Worm (Caenorhabditis elegans) whole organism, young adult: Measurements from ENCODE around the gene F14F7.4.
A peak's percentile ranks its signal among the peaks of the same experiment; 100 is the strongest.

Experiments
- C06A6.2 ChIP-seq: fragments of 200-800 bp; sonication (Bioruptor generic); conservative IDR thresholded peaks from 2 replicates; pipeline ENCODE4 v1.3.6; 2022; ENCODE audit warnings: missing genetic modification characterization, missing compliant biosample characterization
- D2030.7 ChIP-seq: fragments of 200-800 bp; sonication (Bioruptor generic); IDR thresholded peaks from 2 replicates; pipeline ENCODE4 v1.3.6; 2022; ENCODE audit warnings: missing genetic modification reagents, missing genetic modification characterization, missing compliant biosample characterization
- F23B12.7 ChIP-seq: sonication (generic microtip); optimal IDR thresholded peaks from 2 replicates; lab custom pipeline; 2017; ENCODE audit warnings: missing genetic modification characterization, mild to moderate bottlenecking, missing compliant biosample characterization, antibody characterized with exemption, moderate library complexity; ENCODE audit not compliant: insufficient read depth
- F37B4.10 ChIP-seq: fragments of 200-800 bp; sonication (Bioruptor generic); IDR thresholded peaks from 2 replicates; pipeline ENCODE4 v1.3.6; 2022; ENCODE audit warnings: missing genetic modification characterization, missing compliant biosample characterization
- F39B2.1 ChIP-seq: fragments of 200-800 bp; sonication (Bioruptor generic); IDR thresholded peaks from 2 replicates; pipeline ENCODE4 v1.3.6; 2022; ENCODE audit warnings: missing genetic modification reagents, missing genetic modification characterization, missing compliant biosample characterization
- F57A8.1 ChIP-seq: fragments of 200-800 bp; sonication (Bioruptor generic); optimal IDR thresholded peaks from 2 replicates; lab custom pipeline; 2018; ENCODE audit warnings: mild to moderate bottlenecking, missing genetic modification characterization, moderate library complexity, missing compliant biosample characterization
- F57C9.4 ChIP-seq: sonication (generic microtip); optimal IDR thresholded peaks from 2 replicates; lab custom pipeline; 2017; ENCODE audit warnings: mild to moderate bottlenecking, missing genetic modification characterization, missing compliant biosample characterization
- T07F8.4 ChIP-seq: sonication (generic microtip); optimal IDR thresholded peaks from 2 replicates; lab custom pipeline; 2016; ENCODE audit warnings: mild to moderate bottlenecking, missing genetic modification characterization, moderate library complexity, missing compliant biosample characterization
- T26A5.8 ChIP-seq: sonication (generic microtip); optimal IDR thresholded peaks from 2 replicates; lab custom pipeline; 2016; ENCODE audit warnings: missing genetic modification characterization, missing compliant biosample characterization
- Y53G8AR.9 ChIP-seq: fragments of 200-800 bp; sonication (Bioruptor generic); conservative IDR thresholded peaks from 2 replicates; pipeline ENCODE4 v1.3.6; 2022; ENCODE audit warnings: missing genetic modification reagents, missing genetic modification characterization, missing compliant biosample characterization
- Y67H2A.10 ChIP-seq: fragments of 200-800 bp; sonication (Bioruptor generic); conservative IDR thresholded peaks from 2 replicates; pipeline ENCODE4 v1.3.6; 2022; ENCODE audit warnings: missing genetic modification reagents, missing genetic modification characterization, missing compliant biosample characterization
- Y79H2A.3 ChIP-seq: fragments of 200-800 bp; sonication (Bioruptor generic); conservative IDR thresholded peaks from 2 replicates; pipeline ENCODE4 v1.3.6; 2022; ENCODE audit warnings: missing genetic modification reagents, missing genetic modification characterization, missing compliant biosample characterization
- ZK185.1 ChIP-seq: sonication (generic microtip); optimal IDR thresholded peaks from 2 replicates; lab custom pipeline; 2016; ENCODE audit warnings: mild to moderate bottlenecking, missing genetic modification characterization, missing compliant biosample characterization; ENCODE audit not compliant: poor library complexity, severe bottlenecking
- ama-1 ChIP-seq, 3 experiments: fragments of 150-350 bp in 1 of 3; sonication (generic microtip) in 2 of 3; optimal IDR thresholded peaks; 2 replicates each; lab custom pipeline; 2014 to 2018; ENCODE audit warnings: missing biosample characterization in 2 of 3, missing genetic modification characterization in 2 of 3, missing genetic modification reagents in 2 of 3
- aptf-2 ChIP-seq: fragments of 200-800 bp; sonication (Bioruptor generic); conservative IDR thresholded peaks from 2 replicates; pipeline ENCODE4 v1.3.6; 2022; ENCODE audit warnings: missing genetic modification reagents, missing genetic modification characterization, missing compliant biosample characterization
- atf-7 ChIP-seq: sonication (generic microtip); optimal IDR thresholded peaks from 2 replicates; lab custom pipeline; 2017; ENCODE audit warnings: mild to moderate bottlenecking, missing genetic modification characterization, missing compliant biosample characterization
- attf-5 ChIP-seq: fragments of 200-800 bp; sonication (Bioruptor generic); optimal IDR thresholded peaks from 2 replicates; lab custom pipeline; 2018; ENCODE audit warnings: mild to moderate bottlenecking, missing genetic modification characterization, missing compliant biosample characterization
- attf-6 ChIP-seq: fragments of 200-800 bp; sonication (Bioruptor generic); IDR thresholded peaks from 2 replicates; pipeline ENCODE4 v1.3.6; 2022; ENCODE audit warnings: missing genetic modification reagents, missing genetic modification characterization, missing compliant biosample characterization
- cebp-2 ChIP-seq: fragments of 200-800 bp; sonication (Bioruptor generic); IDR thresholded peaks from 2 replicates; pipeline ENCODE4 v1.3.6; 2022; ENCODE audit warnings: missing genetic modification characterization, missing compliant biosample characterization
- ceh-100 ChIP-seq: fragments of 200-800 bp; sonication (Bioruptor generic); IDR thresholded peaks from 2 replicates; pipeline ENCODE4 v1.3.6; 2022; ENCODE audit warnings: missing genetic modification reagents, missing genetic modification characterization, missing compliant biosample characterization
- ceh-27 ChIP-seq: fragments of 200-800 bp; sonication (Bioruptor generic); optimal IDR thresholded peaks from 2 replicates; lab custom pipeline; 2018; ENCODE audit warnings: mild to moderate bottlenecking, missing genetic modification characterization, moderate library complexity, missing compliant biosample characterization
- ceh-40 ChIP-seq: fragments of 200-800 bp; sonication (Bioruptor generic); IDR thresholded peaks from 2 replicates; pipeline ENCODE4 v1.3.6; 2022; ENCODE audit warnings: missing genetic modification characterization, missing compliant biosample characterization
- chd-7 ChIP-seq: sonication (generic microtip); optimal IDR thresholded peaks from 2 replicates; lab custom pipeline; 2016; ENCODE audit warnings: mild to moderate bottlenecking, missing genetic modification characterization, moderate library complexity, missing compliant biosample characterization
- efl-1 ChIP-seq: fragments of 150-350 bp; optimal IDR thresholded peaks from 2 replicates; lab custom pipeline; 2014; ENCODE audit warnings: missing biosample characterization, missing genetic modification reagents, missing genetic modification characterization
- egl-18 ChIP-seq: fragments of 200-800 bp; sonication (Bioruptor generic); IDR thresholded peaks from 2 replicates; pipeline ENCODE4 v1.3.6; 2022; ENCODE audit warnings: missing genetic modification reagents, missing genetic modification characterization, missing compliant biosample characterization
- egrh-3 ChIP-seq: fragments of 200-800 bp; sonication (Bioruptor generic); IDR thresholded peaks from 2 replicates; pipeline ENCODE4 v1.3.6; 2022; ENCODE audit warnings: missing genetic modification reagents, missing genetic modification characterization, missing compliant biosample characterization
- ekl-4 ChIP-seq: fragments of 200-800 bp; sonication (Bioruptor generic); IDR thresholded peaks from 2 replicates; pipeline ENCODE4 v1.3.6; 2022; ENCODE audit warnings: missing genetic modification reagents, missing genetic modification characterization, missing compliant biosample characterization
- gei-17 ChIP-seq: fragments of 200-800 bp; sonication (Bioruptor generic); optimal IDR thresholded peaks from 2 replicates; lab custom pipeline; 2018; ENCODE audit warnings: mild to moderate bottlenecking, missing genetic modification characterization, missing compliant biosample characterization
- hlh-26 ChIP-seq: fragments of 200-800 bp; sonication (Bioruptor generic); conservative IDR thresholded peaks from 2 replicates; pipeline ENCODE4 v1.3.6; 2022; ENCODE audit warnings: missing genetic modification reagents, missing genetic modification characterization, missing compliant biosample characterization
- hrde-1 ChIP-seq: sonication (generic microtip); optimal IDR thresholded peaks from 2 replicates; lab custom pipeline; 2016; ENCODE audit warnings: missing genetic modification characterization, mild to moderate bottlenecking, missing compliant biosample characterization, moderate library complexity, missing genotype, missing genetic modification reagents, borderline replicate concordance
- let-526 ChIP-seq: fragments of 200-800 bp; sonication (Bioruptor generic); IDR thresholded peaks from 2 replicates; pipeline ENCODE4 v1.3.6; 2022; ENCODE audit warnings: missing genetic modification reagents, missing genetic modification characterization, missing compliant biosample characterization
- lin-26 ChIP-seq: fragments of 200-800 bp; sonication (Bioruptor generic); IDR thresholded peaks from 2 replicates; pipeline ENCODE4 v1.3.6; 2022; ENCODE audit warnings: missing genetic modification reagents, missing genetic modification characterization, missing compliant biosample characterization
- lsy-27 ChIP-seq: sonication (generic microtip); optimal IDR thresholded peaks from 2 replicates; lab custom pipeline; 2017; ENCODE audit warnings: missing genetic modification characterization, mild to moderate bottlenecking, missing compliant biosample characterization, antibody characterized with exemption, missing genotype, borderline replicate concordance; ENCODE audit not compliant: insufficient read depth
- madf-3 ChIP-seq: fragments of 200-800 bp; sonication (Bioruptor generic); IDR thresholded peaks from 2 replicates; pipeline ENCODE4 v1.3.6; 2022; ENCODE audit warnings: missing genetic modification reagents, missing genetic modification characterization, missing compliant biosample characterization
- mcd-1 ChIP-seq: fragments of 200-800 bp; sonication (Bioruptor generic); IDR thresholded peaks from 2 replicates; pipeline ENCODE4 v1.3.6; 2022; ENCODE audit warnings: missing genetic modification reagents, missing genetic modification characterization, missing compliant biosample characterization
- nfya-2 ChIP-seq: fragments of 200-800 bp; sonication (Bioruptor generic); IDR thresholded peaks from 2 replicates; pipeline ENCODE4 v1.3.6; 2022; ENCODE audit warnings: missing genetic modification reagents, missing genetic modification characterization, missing compliant biosample characterization
- nfyb-1 ChIP-seq: fragments of 200-800 bp; sonication (Bioruptor generic); IDR thresholded peaks from 2 replicates; pipeline ENCODE4 v1.3.6; 2022; ENCODE audit warnings: missing genetic modification reagents, missing genetic modification characterization, missing compliant biosample characterization
- nhr-120 ChIP-seq: fragments of 200-800 bp; sonication (Bioruptor generic); IDR thresholded peaks from 2 replicates; pipeline ENCODE4 v1.3.6; 2022; ENCODE audit warnings: missing genetic modification characterization, missing compliant biosample characterization
- nhr-27 ChIP-seq: fragments of 200-800 bp; sonication (Bioruptor generic); optimal IDR thresholded peaks from 2 replicates; lab custom pipeline; 2018; ENCODE audit warnings: mild to moderate bottlenecking, missing genetic modification characterization, moderate library complexity, missing compliant biosample characterization
- nhr-90 ChIP-seq: sonication (generic microtip); optimal IDR thresholded peaks from 2 replicates; lab custom pipeline; 2016; ENCODE audit warnings: missing genotype, mild to moderate bottlenecking, missing genetic modification characterization, missing compliant biosample characterization
- somi-1 ChIP-seq: fragments of 200-800 bp; sonication (Bioruptor generic); optimal IDR thresholded peaks from 2 replicates; lab custom pipeline; 2018; ENCODE audit warnings: mild to moderate bottlenecking, missing genetic modification characterization, missing compliant biosample characterization
- tbp1 ChIP-seq: fragments of 200-800 bp; sonication (Bioruptor generic); optimal IDR thresholded peaks from 2 replicates; lab custom pipeline; 2018; ENCODE audit warnings: mild to moderate bottlenecking, missing genetic modification characterization, missing compliant biosample characterization
- tlf-1 ChIP-seq: fragments of 200-800 bp; sonication (Bioruptor generic); optimal IDR thresholded peaks from 2 replicates; lab custom pipeline; 2018; ENCODE audit warnings: mild to moderate bottlenecking, missing genetic modification characterization, missing compliant biosample characterization
- unc-130 ChIP-seq: sonication (generic microtip); optimal IDR thresholded peaks from 2 replicates; lab custom pipeline; 2016; ENCODE audit warnings: missing genetic modification reagents, missing genetic modification characterization, missing compliant biosample characterization
- ztf-22 ChIP-seq: fragments of 200-800 bp; sonication (Bioruptor generic); optimal IDR thresholded peaks from 2 replicates; lab custom pipeline; 2018; ENCODE audit warnings: mild to moderate bottlenecking, missing genetic modification characterization, moderate library complexity, missing compliant biosample characterization
- ztf-28 ChIP-seq: fragments of 200-800 bp; sonication (Bioruptor generic); IDR thresholded peaks from 2 replicates; pipeline ENCODE4 v1.3.6; 2022; ENCODE audit warnings: missing genetic modification reagents, missing genetic modification characterization, missing compliant biosample characterization
- ztf-6 ChIP-seq: fragments of 200-800 bp; sonication (Bioruptor generic); IDR thresholded peaks from 2 replicates; pipeline ENCODE4 v1.3.6; 2022; ENCODE audit warnings: missing genetic modification reagents, missing genetic modification characterization, missing compliant biosample characterization

F14F7.4 gene

DNA sequence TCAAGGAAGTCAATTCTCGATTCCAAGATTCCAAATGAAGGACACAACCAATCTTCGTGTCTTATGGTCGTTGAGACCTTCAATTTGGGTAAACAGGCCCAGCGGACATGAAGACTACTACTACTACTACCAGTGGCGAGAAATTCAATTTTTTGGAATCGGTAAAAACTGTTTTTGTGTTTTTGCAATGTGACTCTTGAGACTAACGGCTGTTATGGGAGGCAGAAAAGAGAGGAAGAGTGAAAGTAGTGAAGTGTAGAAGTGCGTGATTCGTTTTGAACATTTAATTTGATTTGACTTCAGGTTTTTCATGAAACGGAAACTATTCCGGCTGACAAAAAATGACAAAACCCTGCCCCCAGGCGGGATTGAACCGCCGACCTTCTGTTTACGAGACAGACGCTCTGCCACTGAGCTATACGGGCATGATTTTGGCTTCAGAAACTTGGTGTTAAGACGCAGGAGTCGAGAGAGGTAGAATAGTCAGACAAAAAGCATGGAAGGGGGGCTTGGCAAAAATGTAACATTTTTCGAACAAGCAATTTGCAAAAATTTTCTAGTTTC lies 13.7 kb downstream of the F14F7.4 start (continued):
- no peak for TF ChIP-seq unc-130 (GFP tag; lab: Kevin White, UChicago)
- TF ChIP-seq madf-3 (GFP tag; lab: Robert Waterston, UW): no peak
- TF ChIP-seq aptf-2 (GFP tag; lab: Robert Waterston, UW): no peak
- peak; percentile 13 for TF ChIP-seq somi-1
- TF ChIP-seq F57A8.1 (GFP tag; lab: Kevin White, UChicago): no peak
- 0 out of 2 replicates have a peak, but pooled peaks have one; percentile 24 for TF ChIP-seq ekl-4 (GFP tag; lab: Robert Waterston, UW)
- no peak for TF ChIP-seq ama-1 (optimal IDR thresholded peaks at IDR 0.05; lab: Kevin White, UChicago)
- TF ChIP-seq ama-1 (GFP tag; optimal IDR thresholded peaks at IDR 0.05; lab: Kevin White, UChicago): peak; percentile 4 to 76
- no peak for TF ChIP-seq cebp-2 (GFP tag; lab: Robert Waterston, UW)
- TF ChIP-seq nfya-2 (GFP tag; lab: Robert Waterston, UW): no peak
- TF ChIP-seq F37B4.10 (GFP tag; lab: Robert Waterston, UW): no peak
- peak; percentile 44; the same call in 1 of the 2 replicates for TF ChIP-seq egrh-3
- TF ChIP-seq Y79H2A.3 (GFP tag; lab: Robert Waterston, UW): no peak
- peak; percentile 18 for TF ChIP-seq chd-7
- no peak for TF ChIP-seq attf-6
- TF ChIP-seq hlh-26 (GFP tag; lab: Robert Waterston, UW): no peak
- TF ChIP-seq lin-26: peak; percentile 93
- no peak for TF ChIP-seq F39B2.1 (GFP tag; lab: Robert Waterston, UW)
- TF ChIP-seq ceh-27 (GFP tag; lab: Kevin White, UChicago): peak; percentile 9
- TF ChIP-seq ZK185.1 (tag; lab: Kevin White, UChicago): no peak
- peak; percentile 92 for TF ChIP-seq tbp1 (GFP tag; lab: Kevin White, UChicago)
- no peak for TF ChIP-seq F57C9.4 (tag; lab: Kevin White, UChicago)
- peak; percentile 66 for TF ChIP-seq nhr-90 (tag; lab: Kevin White, UChicago)
- TF ChIP-seq let-526 (GFP tag; lab: Robert Waterston, UW): 0 out of 2 replicates have a peak, but pooled peaks have one; percentile 13
- 0 out of 2 replicates have a peak, but pooled peaks have one; percentile 13 for TF ChIP-seq D2030.7 (GFP tag; lab: Robert Waterston, UW)
- peak; percentile 59 for TF ChIP-seq mcd-1 (GFP tag; lab: Robert Waterston, UW)
- no peak for TF ChIP-seq T26A5.8 (tag; lab: Kevin White, UChicago)
- TF ChIP-seq tlf-1: no peak
- TF ChIP-seq nfyb-1: peak; percentile 78; the same call in 1 of the 2 replicates
- TF ChIP-seq ztf-22 (GFP tag; lab: Kevin White, UChicago): no peak
- TF ChIP-seq gei-17: no peak
- no peak for TF ChIP-seq T07F8.4 (tag; lab: Kevin White, UChicago)
- no peak for TF ChIP-seq egl-18 (GFP tag; lab: Robert Waterston, UW)
- TF ChIP-seq Y67H2A.10 (GFP tag; lab: Robert Waterston, UW): 0 out of 2 replicates have a peak, but pooled peaks have one; percentile 26
- 0 out of 2 replicates have a peak, but pooled peaks have one; percentile 29 for TF ChIP-seq ztf-28
- TF ChIP-seq attf-5 (GFP tag; lab: Kevin White, UChicago): peak; percentile 25
- peak; percentile 71 for TF ChIP-seq F23B12.7
- TF ChIP-seq C06A6.2 (GFP tag; lab: Robert Waterston, UW): peak; percentile 30; the same call in 1 of the 2 replicates
- TF ChIP-seq efl-1: no peak
- no peak for TF ChIP-seq ztf-6 (GFP tag; lab: Robert Waterston, UW)
- no peak for TF ChIP-seq hrde-1 (tag; lab: Kevin White, UChicago)
- TF ChIP-seq Y53G8AR.9: 0 out of 2 replicates have a peak, but pooled peaks have one; percentile 28
- no peak for TF ChIP-seq ceh-100 (GFP tag; lab: Robert Waterston, UW)
- peak; percentile 1 for TF ChIP-seq atf-7 (tag; lab: Kevin White, UChicago)
- TF ChIP-seq lsy-27 (tag; lab: Kevin White, UChicago): peak; percentile 81
- 0 out of 2 replicates have a peak, but pooled peaks have one; percentile 42 for TF ChIP-seq ceh-40 (GFP tag; lab: Robert Waterston, UW)
- no peak for TF ChIP-seq nhr-120 (GFP tag; lab: Robert Waterston, UW)
- TF ChIP-seq nhr-27 (tag; lab: Kevin White, UChicago): no peak
